Worm (Caenorhabditis elegans) whole organism, early embryonic: ENCODE measurements around the gene F23H11.2.

Source experiments
- B0310.2 ChIP-seq: sonication (generic microtip); optimal IDR thresholded peaks from 2 replicates; lab custom pipeline; 2016; ENCODE audit warnings: mild to moderate bottlenecking, missing genetic modification characterization, missing compliant biosample characterization
- F13C5.2 ChIP-seq: sonication (generic microtip); optimal IDR thresholded peaks from 2 replicates; lab custom pipeline; 2017; ENCODE audit warnings: mild to moderate bottlenecking, missing genetic modification characterization, inconsistent platforms, missing compliant biosample characterization
- aly-1 ChIP-seq: sonication (generic microtip); optimal IDR thresholded peaks from 2 replicates; lab custom pipeline; 2016; ENCODE audit warnings: missing genetic modification characterization, missing compliant biosample characterization
- ama-1 ChIP-seq: fragments of 150-350 bp; optimal IDR thresholded peaks from 2 replicates; lab custom pipeline; 2014
- ceh-13 ChIP-seq: fragments of 200-800 bp; sonication (Bioruptor generic); optimal IDR thresholded peaks from 2 replicates; lab custom pipeline; 2018; ENCODE audit warnings: mild to moderate bottlenecking, missing genetic modification characterization, missing compliant biosample characterization
- ceh-36 ChIP-seq: sonication (generic microtip); optimal IDR thresholded peaks from 2 replicates; lab custom pipeline; 2016; ENCODE audit warnings: missing genetic modification characterization, inconsistent platforms, missing compliant biosample characterization
- ets-7 ChIP-seq: sonication (generic microtip); optimal IDR thresholded peaks from 2 replicates; lab custom pipeline; 2016; ENCODE audit warnings: missing genotype, missing genetic modification characterization, missing compliant biosample characterization
- flt-1 ChIP-seq: fragments of 200-800 bp; sonication (Bioruptor generic); IDR thresholded peaks from 2 replicates; pipeline ENCODE4 v1.3.6; 2022; ENCODE audit warnings: missing genetic modification characterization, missing compliant biosample characterization
- hmbx-1 ChIP-seq: sonication (generic microtip); optimal IDR thresholded peaks from 2 replicates; lab custom pipeline; 2016; ENCODE audit warnings: mild to moderate bottlenecking, missing genetic modification characterization, missing compliant biosample characterization
- hmg-4 ChIP-seq: fragments of 200-800 bp; sonication (Bioruptor generic); optimal IDR thresholded peaks from 2 replicates; lab custom pipeline; 2018; ENCODE audit warnings: mild to moderate bottlenecking, missing genetic modification characterization, missing compliant biosample characterization
- hnd-1 ChIP-seq: sonication (generic microtip); optimal IDR thresholded peaks from 2 replicates; lab custom pipeline; 2016; ENCODE audit warnings: missing genetic modification characterization, missing compliant biosample characterization
- pes-1 ChIP-seq: fragments of 200-800 bp; sonication (Bioruptor generic); IDR thresholded peaks from 2 replicates; pipeline ENCODE4 v1.3.6; 2022; ENCODE audit warnings: missing genetic modification reagents, missing genetic modification characterization, missing compliant biosample characterization
- scrt-1 ChIP-seq: fragments of 200-800 bp; sonication (Bioruptor generic); IDR thresholded peaks from 2 replicates; pipeline ENCODE4 v1.3.6; 2022; ENCODE audit warnings: missing genetic modification characterization, missing compliant biosample characterization
- sea-1 ChIP-seq: fragments of 200-800 bp; sonication (Bioruptor generic); conservative IDR thresholded peaks from 2 replicates; pipeline ENCODE4 v1.3.6; 2022; ENCODE audit warnings: missing genetic modification characterization, missing compliant biosample characterization
- tbx-11 ChIP-seq: fragments of 200-800 bp; sonication (Bioruptor generic); IDR thresholded peaks from 2 replicates; pipeline ENCODE4 v1.3.6; 2022; ENCODE audit warnings: missing genetic modification characterization, missing compliant biosample characterization
- tbx-37 ChIP-seq: fragments of 200-800 bp; sonication (Bioruptor generic); conservative IDR thresholded peaks from 2 replicates; pipeline ENCODE4 v1.3.6; 2022; ENCODE audit warnings: missing genetic modification reagents, missing genetic modification characterization, missing compliant biosample characterization
- tra-4 ChIP-seq: sonication (generic microtip); optimal IDR thresholded peaks from 2 replicates; lab custom pipeline; 2017; ENCODE audit warnings: missing genetic modification characterization, missing compliant biosample characterization

F23H11.2 gene

DNA sequence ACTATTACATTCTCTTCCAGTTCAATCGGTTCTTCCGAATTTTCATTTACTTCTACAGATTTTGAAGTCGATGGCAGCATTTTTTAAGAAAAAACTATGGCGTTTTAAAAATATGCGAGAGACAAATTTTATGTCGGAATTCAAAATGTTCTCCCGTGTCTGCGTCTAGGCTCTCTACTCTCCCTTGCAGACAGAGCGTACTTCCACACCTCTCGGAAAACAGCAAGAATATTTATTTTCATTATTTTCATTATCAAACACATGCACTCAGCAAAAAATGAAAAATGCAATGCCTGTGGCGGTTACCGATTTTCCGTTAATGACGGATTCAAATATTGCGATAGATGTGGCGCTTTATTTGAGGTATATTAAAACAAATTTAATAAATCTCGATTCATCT lies at the start of gene F23H11.2, which contains the start of gene ztf-18:
TSS of gene F23H11.2 (plus strand) at position 223 of the 400 bp plus-strand sequence.
TSS of gene ztf-18 (minus strand) at position 188 of the 400 bp plus-strand sequence.
- TF ChIP-seq F13C5.2 = no peak
- no peak for TF ChIP-seq hmg-4
- no peak for TF ChIP-seq tbx-11 (GFP tag; lab: Robert Waterston, UW)

DNA sequence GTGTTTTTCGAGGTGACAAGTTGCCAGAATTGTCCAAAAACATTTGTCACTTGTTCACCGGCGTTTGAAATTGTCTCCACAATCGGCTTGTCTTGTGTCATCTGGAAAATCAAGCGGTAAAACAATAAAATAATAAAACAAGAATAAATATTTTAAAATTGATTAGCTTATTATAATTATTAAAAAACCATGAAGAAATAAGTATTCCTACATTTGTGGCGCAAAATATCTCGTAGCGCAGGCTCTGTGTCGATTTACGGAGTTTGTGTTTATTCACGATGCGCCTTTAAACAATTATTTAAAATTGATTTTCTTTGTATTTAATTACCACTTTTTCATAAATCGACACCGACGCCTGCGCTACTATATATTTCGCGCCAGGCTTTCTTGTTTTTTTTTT lies 43.3 kb upstream of the F23H11.2 start, which contains the start of gene moma-1:
TSS of gene moma-1 (minus strand) at position 101 of the 400 bp plus-strand sequence.
- TF ChIP-seq tbx-11 (GFP tag; lab: Robert Waterston, UW) (no peak), hnd-1 (no peak), F13C5.2 (no peak), scrt-1 (GFP tag; lab: Robert Waterston, UW) (no peak), ama-1 (lab: Kevin White, UChicago) (no peak)

DNA sequence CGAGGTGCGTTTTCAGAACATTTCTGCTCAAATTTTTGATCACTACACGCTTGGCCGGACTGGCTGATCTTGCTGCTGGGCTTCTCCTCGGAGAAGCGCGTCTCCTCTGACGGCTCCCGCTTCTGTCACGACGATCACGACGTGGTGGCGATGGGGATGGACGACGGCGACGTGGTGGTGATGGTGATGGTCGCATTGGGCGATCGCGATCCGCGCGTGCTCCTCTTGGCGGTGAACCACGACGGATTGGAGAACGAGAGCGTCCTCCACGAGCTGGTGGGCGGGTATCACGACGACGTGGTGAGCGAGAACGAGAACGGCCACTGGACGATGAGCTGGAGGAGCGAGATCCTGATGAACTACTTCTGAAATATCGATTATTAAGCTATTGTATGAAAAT lies 42.1 kb upstream of the F23H11.2 start:
- TF ChIP-seq ceh-36 = no peak

DNA sequence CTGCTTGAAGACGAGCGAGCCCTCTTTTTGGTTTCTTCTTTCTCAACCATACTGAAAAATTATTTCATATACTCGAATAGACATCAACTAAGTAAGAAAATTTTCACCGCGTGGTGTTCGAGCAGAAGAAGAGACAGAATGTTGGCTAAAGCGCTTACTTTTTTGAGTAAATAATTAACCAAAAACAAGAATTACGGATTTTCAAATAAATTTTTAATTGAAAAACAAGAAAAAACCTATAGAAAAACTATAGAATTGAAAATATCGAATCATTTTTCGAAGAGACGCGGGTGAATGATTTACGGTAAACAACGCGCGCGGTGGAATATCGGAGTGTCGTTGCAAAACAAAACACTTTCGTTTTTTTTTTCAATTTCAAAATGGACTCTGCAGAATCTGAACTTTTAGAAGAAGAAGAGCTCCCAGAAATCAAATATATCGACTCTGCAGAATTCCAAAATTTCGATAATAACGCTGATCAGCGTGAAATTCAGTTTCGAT lies 41.6 kb upstream of the F23H11.2 start, which contains the start of the genes rnp-5 and tag-51:
TSS of gene rnp-5 (minus strand) at position 51 of the 501 bp plus-strand sequence.
TSS of gene tag-51 (plus strand) at position 363 of the 501 bp plus-strand sequence.
- TF ChIP-seq ceh-13 (GFP tag; lab: Kevin White, UChicago) (no peak), hmg-4 (no peak), tbx-37 (GFP tag; lab: Robert Waterston, UW) (no peak), flt-1 (GFP tag; lab: Robert Waterston, UW) (no peak), F13C5.2 (no peak), sea-1 (no peak), hnd-1 (no peak), ama-1 (lab: Kevin White, UChicago) (no peak), tbx-11 (GFP tag; lab: Robert Waterston, UW) (no peak), pes-1 (GFP tag; lab: Robert Waterston, UW) (no peak), ets-7 (tag; lab: Kevin White, UChicago) (no peak), tra-4 (tag; lab: Kevin White, UChicago) (no peak), scrt-1 (GFP tag; lab: Robert Waterston, UW) (no peak), aly-1 (tag; lab: Kevin White, UChicago) (no peak), hmbx-1 (tag; lab: Kevin White, UChicago) (no peak), ceh-36 (no peak)

DNA sequence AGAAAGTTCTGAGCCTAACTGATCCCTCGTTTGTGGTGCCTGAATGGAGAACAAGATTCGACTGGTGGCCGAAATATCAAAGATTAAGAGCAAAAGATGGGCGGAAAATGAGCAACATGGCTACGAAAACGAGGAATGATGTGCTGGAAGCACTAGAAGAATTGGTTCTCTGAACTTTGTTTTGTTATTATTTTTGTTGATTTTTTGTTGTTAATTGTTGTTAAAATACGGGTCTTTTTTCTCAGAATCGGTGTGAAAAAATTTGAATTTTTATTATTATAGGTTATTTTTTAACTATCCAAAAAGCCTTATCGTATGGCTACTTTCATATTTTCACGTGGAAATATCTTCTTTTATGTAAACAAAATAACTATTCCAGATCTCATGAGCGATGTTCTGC lies 39.3 kb upstream of the F23H11.2 start, which contains the start of gene K02F3.12:
TSS of gene K02F3.12 (plus strand) at position 301 of the 400 bp plus-strand sequence.
- TF ChIP-seq B0310.2 (tag; lab: Kevin White, UChicago) = no peak
- no peak for TF ChIP-seq sea-1
- TF ChIP-seq pes-1 (GFP tag; lab: Robert Waterston, UW) = no peak
- TF ChIP-seq flt-1 (GFP tag; lab: Robert Waterston, UW) = no peak
- TF ChIP-seq ets-7 (tag; lab: Kevin White, UChicago) = no peak
- no peak for TF ChIP-seq ceh-36

DNA sequence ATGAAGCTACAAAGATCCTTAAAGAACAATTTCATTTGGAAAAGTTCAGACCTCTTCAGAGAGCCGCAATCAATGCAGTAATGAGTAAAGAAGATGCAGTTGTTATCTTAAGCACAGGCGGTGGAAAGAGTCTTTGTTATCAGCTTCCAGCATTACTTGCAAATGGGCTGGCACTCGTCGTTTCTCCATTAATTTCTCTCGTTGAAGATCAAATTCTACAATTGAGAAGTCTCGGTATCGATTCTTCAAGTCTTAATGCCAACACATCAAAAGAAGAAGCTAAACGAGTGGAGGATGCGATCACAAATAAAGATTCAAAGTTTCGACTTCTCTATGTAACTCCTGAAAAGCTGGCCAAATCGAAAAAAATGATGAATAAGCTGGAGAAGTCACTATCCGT lies 38.6 kb upstream of the F23H11.2 start:
- TF ChIP-seq ets-7 (tag; lab: Kevin White, UChicago) = no peak
- no peak for TF ChIP-seq tbx-11 (GFP tag; lab: Robert Waterston, UW)
- no peak for TF ChIP-seq tbx-37 (GFP tag; lab: Robert Waterston, UW)
- TF ChIP-seq sea-1 = no peak
- TF ChIP-seq hmbx-1 (tag; lab: Kevin White, UChicago) = no peak
- TF ChIP-seq aly-1 (tag; lab: Kevin White, UChicago) = no peak
- no peak for TF ChIP-seq tra-4 (tag; lab: Kevin White, UChicago)
- no peak for TF ChIP-seq flt-1 (GFP tag; lab: Robert Waterston, UW)
- TF ChIP-seq pes-1 (GFP tag; lab: Robert Waterston, UW) = no peak
- TF ChIP-seq ceh-13 (GFP tag; lab: Kevin White, UChicago) = no peak
- TF ChIP-seq F13C5.2 = no peak
- TF ChIP-seq hmg-4 = no peak
- TF ChIP-seq hnd-1 = no peak
- no peak for TF ChIP-seq B0310.2 (tag; lab: Kevin White, UChicago)
- no peak for TF ChIP-seq scrt-1 (GFP tag; lab: Robert Waterston, UW)
- TF ChIP-seq ama-1 (lab: Kevin White, UChicago) = no peak
- TF ChIP-seq ceh-36 = no peak

DNA sequence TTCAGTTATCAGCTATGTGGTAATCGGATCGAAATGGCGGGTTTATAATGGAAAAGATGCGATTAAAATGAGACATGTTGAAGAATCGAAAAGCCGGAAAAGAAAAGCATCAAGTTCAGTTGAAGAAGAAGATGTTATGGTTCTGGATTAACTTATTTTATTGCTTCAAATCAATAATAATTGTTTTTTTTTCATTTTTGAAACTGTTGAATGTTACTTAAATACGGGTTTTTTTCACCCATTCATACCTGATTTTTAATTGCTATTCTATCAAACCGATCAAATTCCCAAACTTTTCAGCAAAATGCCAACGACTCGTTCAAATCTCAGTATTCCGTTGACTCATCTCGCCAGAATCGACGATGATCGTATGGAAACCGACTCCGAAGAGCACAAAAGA lies 35.6 kb upstream of the F23H11.2 start, which contains the start of gene exos-4.2:
TSS of gene exos-4.2 (plus strand) at position 301 of the 400 bp plus-strand sequence.
- TF ChIP-seq tbx-37 (GFP tag; lab: Robert Waterston, UW) (no peak), hmbx-1 (tag; lab: Kevin White, UChicago) (no peak), hmg-4 (no peak), tra-4 (tag; lab: Kevin White, UChicago) (no peak), aly-1 (tag; lab: Kevin White, UChicago) (no peak), pes-1 (GFP tag; lab: Robert Waterston, UW) (no peak), hnd-1 (no peak)

DNA sequence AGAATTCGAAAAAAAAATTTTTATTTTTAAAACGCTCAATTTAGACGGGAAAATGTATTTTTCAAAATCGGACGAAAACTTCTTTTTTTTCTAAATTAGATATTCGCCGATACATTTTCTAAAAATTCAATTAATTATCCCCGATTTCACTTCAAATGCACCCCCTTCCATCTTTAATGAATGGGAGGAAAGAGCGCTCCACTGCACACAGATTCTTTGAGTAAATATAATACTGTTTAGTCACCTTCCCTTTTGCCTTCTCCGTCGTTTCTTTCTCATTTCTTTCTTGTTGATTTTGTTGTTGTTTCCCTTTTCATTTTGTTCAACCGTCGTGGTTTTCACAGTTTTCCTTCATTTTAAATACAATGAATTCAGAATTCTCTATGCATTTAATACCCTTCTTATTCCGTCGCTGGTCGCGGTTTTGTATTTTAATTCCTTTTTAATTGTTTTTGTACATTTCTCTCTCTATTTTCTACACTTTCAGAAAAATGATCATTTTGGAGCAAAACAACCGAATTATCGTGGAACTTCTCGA lies 33.7 kb upstream of the F23H11.2 start, which contains the start of gene arx-4:
TSS of gene arx-4 (plus strand) at position 488 of the 538 bp plus-strand sequence.
- no peak for TF ChIP-seq ceh-36
- no peak for TF ChIP-seq ceh-13 (GFP tag; lab: Kevin White, UChicago)
- no peak for TF ChIP-seq tbx-37 (GFP tag; lab: Robert Waterston, UW)
- TF ChIP-seq aly-1 (tag; lab: Kevin White, UChicago) = no peak
- TF ChIP-seq B0310.2 (tag; lab: Kevin White, UChicago) = no peak
- TF ChIP-seq F13C5.2 = no peak
- TF ChIP-seq hnd-1 = no peak
- no peak for TF ChIP-seq sea-1
- TF ChIP-seq tbx-11 (GFP tag; lab: Robert Waterston, UW) = no peak
- no peak for TF ChIP-seq pes-1 (GFP tag; lab: Robert Waterston, UW)
- no peak for TF ChIP-seq hmg-4
- no peak for TF ChIP-seq scrt-1 (GFP tag; lab: Robert Waterston, UW)
- TF ChIP-seq tra-4 (tag; lab: Kevin White, UChicago) = no peak
- TF ChIP-seq ets-7 (tag; lab: Kevin White, UChicago) = no peak
- no peak for TF ChIP-seq flt-1 (GFP tag; lab: Robert Waterston, UW)
- no peak for TF ChIP-seq hmbx-1 (tag; lab: Kevin White, UChicago)
- no peak for TF ChIP-seq ama-1 (lab: Kevin White, UChicago)
